Worm (Caenorhabditis elegans) whole organism, L4 larva: Measurements from ENCODE around the gene C16A11.10.
A peak's percentile ranks its signal among the peaks of the same experiment; 100 is the strongest.

Experiments used
- D1046.2 ChIP-seq: fragments of 200-800 bp; sonication (Bioruptor generic); IDR thresholded peaks from 2 replicates; pipeline ENCODE4 v1.3.6; 2022; ENCODE audit warnings: missing genetic modification characterization, missing compliant biosample characterization
- F26F4.8 ChIP-seq: fragments of 200-800 bp; sonication (Bioruptor generic); conservative IDR thresholded peaks from 2 replicates; pipeline ENCODE4 v1.3.6; 2022; ENCODE audit warnings: missing genetic modification characterization, missing compliant biosample characterization
- F49E8.2 ChIP-seq: sonication (generic microtip); optimal IDR thresholded peaks from 2 replicates; lab custom pipeline; 2016; ENCODE audit warnings: missing compliant biosample characterization, mild to moderate bottlenecking, missing genetic modification characterization, borderline replicate concordance
- Y48G9A.11 ChIP-seq: fragments of 200-800 bp; sonication (Bioruptor generic); IDR thresholded peaks from 2 replicates; pipeline ENCODE4 v1.3.6; 2022; ENCODE audit warnings: missing genetic modification reagents, missing genetic modification characterization, missing compliant biosample characterization
- ZK337.2 ChIP-seq: fragments of 200-800 bp; sonication (Bioruptor generic); IDR thresholded peaks from 2 replicates; pipeline ENCODE4 v1.3.6; 2022; ENCODE audit warnings: missing genetic modification reagents, missing genetic modification characterization, missing compliant biosample characterization
- aha-1 ChIP-seq: fragments of 150-350 bp; peaks from one replicate; lab custom pipeline; 2014; ENCODE audit warnings: missing biosample characterization, missing genetic modification characterization
- arid-1 ChIP-seq: fragments of 200-800 bp; sonication (Bioruptor generic); conservative IDR thresholded peaks from 2 replicates; pipeline ENCODE4 v1.3.6; 2022; ENCODE audit warnings: missing genetic modification reagents, missing genetic modification characterization, missing compliant biosample characterization
- ceh-28 ChIP-seq: fragments of 150-350 bp; optimal IDR thresholded peaks from 2 replicates; lab custom pipeline; 2014; ENCODE audit warnings: missing biosample characterization, missing genetic modification reagents, missing genetic modification characterization
- ceh-82 ChIP-seq: sonication (generic microtip); optimal IDR thresholded peaks from 2 replicates; lab custom pipeline; 2017; ENCODE audit warnings: missing biosample characterization, missing genetic modification characterization
- dmd-8 ChIP-seq: fragments of 200-800 bp; sonication (Bioruptor generic); IDR thresholded peaks from 2 replicates; pipeline ENCODE4 v1.3.6; 2022; ENCODE audit warnings: missing genetic modification characterization, missing compliant biosample characterization
- egl-43 ChIP-seq: fragments of 200-800 bp; sonication (Bioruptor generic); IDR thresholded peaks from 2 replicates; pipeline ENCODE4 v1.3.6; 2022; ENCODE audit warnings: missing genetic modification reagents, missing genetic modification characterization, missing compliant biosample characterization
- hlh-30 ChIP-seq: sonication (generic microtip); optimal IDR thresholded peaks from 2 replicates; lab custom pipeline; 2017; ENCODE audit warnings: antibody characterized with exemption, mild to moderate bottlenecking, missing genetic modification characterization, missing compliant biosample characterization; ENCODE audit not compliant: insufficient read depth
- lin-1 ChIP-seq: fragments of 200-800 bp; sonication (Bioruptor generic); IDR thresholded peaks from 2 replicates; pipeline ENCODE4 v1.3.6; 2022; ENCODE audit warnings: missing genetic modification reagents, missing genetic modification characterization, missing compliant biosample characterization
- lin-29 ChIP-seq: fragments of 200-800 bp; sonication (Bioruptor generic); IDR thresholded peaks from 2 replicates; pipeline ENCODE4 v1.3.6; 2022; ENCODE audit warnings: missing genetic modification reagents, missing genetic modification characterization, missing compliant biosample characterization
- lin-38 ChIP-seq: fragments of 200-800 bp; sonication (Bioruptor generic); IDR thresholded peaks from 2 replicates; pipeline ENCODE4 v1.3.6; 2022; ENCODE audit warnings: missing genetic modification reagents, missing genetic modification characterization, missing compliant biosample characterization
- lin-39 ChIP-seq: fragments of 150-350 bp; optimal IDR thresholded peaks from 2 replicates; lab custom pipeline; 2014; ENCODE audit warnings: missing biosample characterization, missing genetic modification reagents, missing genetic modification characterization
- mxl-2 ChIP-seq: fragments of 200-800 bp; sonication (Bioruptor generic); conservative IDR thresholded peaks from 2 replicates; pipeline ENCODE4 v1.3.6; 2022; ENCODE audit warnings: missing genetic modification reagents, missing genetic modification characterization, missing compliant biosample characterization
- nhr-111 ChIP-seq: fragments of 200-800 bp; sonication (Bioruptor generic); optimal IDR thresholded peaks from 2 replicates; lab custom pipeline; 2018; ENCODE audit warnings: mild to moderate bottlenecking, missing genetic modification characterization, missing compliant biosample characterization
- nhr-237 ChIP-seq: sonication (generic microtip); optimal IDR thresholded peaks from 2 replicates; lab custom pipeline; 2017; ENCODE audit warnings: missing biosample characterization, missing genetic modification characterization
- nhr-76 ChIP-seq: fragments of 150-350 bp; optimal IDR thresholded peaks from 2 replicates; lab custom pipeline; 2014; ENCODE audit warnings: missing biosample characterization, missing genetic modification characterization
- pha-4 ChIP-seq, 2 experiments: fragments of 150-350 bp in 1 of 2; fragments of 200-800 bp in 1 of 2; sonication (Bioruptor generic) in 1 of 2; IDR thresholded peaks in 1 of 2; optimal IDR thresholded peaks in 1 of 2; 2 replicates each; pipeline versions ENCODE4 v1.3.6 to Lab custom; 2014 to 2022; ENCODE audit warnings: missing genetic modification characterization in 2 of 2, missing genetic modification reagents in 2 of 2, missing biosample characterization in 1 of 2, missing compliant biosample characterization in 1 of 2
- php-3 ChIP-seq: fragments of 200-800 bp; sonication (Bioruptor generic); IDR thresholded peaks from 2 replicates; pipeline ENCODE4 v1.3.6; 2022; ENCODE audit warnings: missing genetic modification reagents, missing genetic modification characterization, missing compliant biosample characterization
- saeg-2 ChIP-seq: fragments of 200-800 bp; sonication (Bioruptor generic); IDR thresholded peaks from 2 replicates; pipeline ENCODE4 v1.3.6; 2022; ENCODE audit warnings: missing genetic modification reagents, missing genetic modification characterization, missing compliant biosample characterization
- set-16 ChIP-seq: fragments of 200-800 bp; sonication (Bioruptor generic); IDR thresholded peaks from 2 replicates; pipeline ENCODE4 v1.3.6; 2022; ENCODE audit warnings: missing genetic modification reagents, missing genetic modification characterization, missing compliant biosample characterization
- snpc-1.2 ChIP-seq: fragments of 200-800 bp; sonication (Bioruptor generic); IDR thresholded peaks from 2 replicates; pipeline ENCODE4 v1.3.6; 2022; ENCODE audit warnings: missing genetic modification reagents, missing genetic modification characterization, missing compliant biosample characterization
- unc-62 ChIP-seq, 3 experiments: fragments of 150-350 bp in 1 of 3; sonication (generic microtip); optimal IDR thresholded peaks in 2 of 3; peaks in 1 of 3; 1 replicate in 1 of 3; 2 replicates in 2 of 3; lab custom pipeline; 2014 to 2017; ENCODE audit warnings: missing biosample characterization in 3 of 3, missing genetic modification characterization in 3 of 3, missing genetic modification reagents in 3 of 3, missing genotype in 1 of 3
- zip-11 ChIP-seq: fragments of 200-800 bp; sonication (Bioruptor generic); IDR thresholded peaks from 2 replicates; pipeline ENCODE4 v1.3.6; 2022; ENCODE audit warnings: missing genetic modification characterization, missing compliant biosample characterization
- zip-2 ChIP-seq: fragments of 150-350 bp; optimal IDR thresholded peaks from 2 replicates; lab custom pipeline; 2014; ENCODE audit warnings: missing biosample characterization, missing genetic modification characterization
- ztf-7 ChIP-seq: fragments of 150-350 bp; optimal IDR thresholded peaks from 2 replicates; lab custom pipeline; 2014; ENCODE audit warnings: missing biosample characterization, missing genetic modification characterization

Gene C16A11.10

ce11 chrII:4222469-4222868 is 8.7 kb upstream of the C16A11.10 start:
- TF ChIP-seq F49E8.2 (tag; lab: Kevin White, UChicago): peak; percentile 59
- no peak for TF ChIP-seq zip-11

- TF ChIP-seq lin-39 (tag; lab: Kevin White, UChicago) (no peak), ceh-82 (tag; lab: Kevin White, UChicago) (no peak), nhr-76 (tag; lab: Kevin White, UChicago) (no peak), aha-1 (tag; lab: Kevin White, UChicago) (peak; percentile 77), hlh-30 (tag; lab: Kevin White, UChicago) (no peak), mxl-2 (GFP tag; lab: Robert Waterston, UW) (no peak), unc-62 (GFP tag; optimal IDR thresholded peaks at IDR 0.05 in 1 of 2; lab: Kevin White, UChicago) (peak in 1 of 2 experiments; percentile 92), unc-62 (tag; optimal IDR thresholded peaks at IDR 0.05; lab: Kevin White, UChicago) (no peak)
Measured at ce11 chrII:4222983-4223382, 8.2 kb upstream of the C16A11.10 start, which contains the start of gene C16A11.5. C16A11.5 (plus strand) TSS chrII:4223305.

- TF ChIP-seq lin-38 (GFP tag; lab: Robert Waterston, UW): peak; percentile 28
- no peak for TF ChIP-seq nhr-237 (tag; lab: Kevin White, UChicago)
Measured at ce11 chrII:4226598-4227096, 4.5 kb upstream of the C16A11.10 start, which contains the start of gene C16A11.4. C16A11.4 (plus strand) TSS chrII:4227046.

DNA sequence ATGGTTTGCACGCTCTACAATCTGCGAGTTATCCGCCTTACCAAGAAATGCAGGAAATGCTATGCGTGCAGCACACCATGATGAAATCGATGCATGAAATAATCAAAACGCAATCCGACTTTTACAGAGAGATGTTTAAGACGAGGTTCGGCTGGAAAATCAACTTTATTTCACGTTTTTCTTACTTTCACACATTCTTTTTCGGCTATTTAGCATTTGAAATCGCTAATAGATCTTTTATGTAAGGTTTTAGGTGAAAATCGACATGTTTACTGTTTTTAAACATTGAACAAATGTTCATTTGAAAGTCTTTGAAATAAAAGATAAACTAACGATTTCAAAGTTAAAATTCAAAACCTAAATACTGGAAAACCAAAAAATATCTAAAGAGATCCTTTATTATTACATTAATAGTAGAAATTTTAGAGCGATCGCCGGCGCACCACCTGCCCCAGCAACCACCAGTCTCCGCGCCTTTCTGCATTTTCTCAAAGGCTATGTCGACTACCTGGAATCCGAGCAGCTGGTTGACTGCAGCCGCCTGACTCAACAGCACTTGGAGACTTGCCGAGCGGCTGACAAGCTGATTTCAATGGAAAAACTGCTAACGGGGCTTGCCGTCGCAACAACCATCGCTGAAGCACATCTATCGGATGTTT is 2.9 kb upstream of the C16A11.10 start:
- peak; percentile 36; the same call in 1 of the 2 replicates for TF ChIP-seq php-3 (GFP tag; lab: Robert Waterston, UW)
- peak; percentile 29; the same call in 1 of the 2 replicates for TF ChIP-seq Y48G9A.11 (GFP tag; lab: Robert Waterston, UW)
- peak; percentile 67 for TF ChIP-seq set-16
- no peak for TF ChIP-seq ceh-28 (tag; lab: Kevin White, UChicago)
- peak; percentile 20 for TF ChIP-seq F49E8.2 (tag; lab: Kevin White, UChicago)
- TF ChIP-seq dmd-8 (GFP tag; lab: Robert Waterston, UW): 0 out of 2 replicates have a peak, but pooled peaks have one; percentile 28
- peak; percentile 53; the same call in 1 of the 2 replicates for TF ChIP-seq snpc-1.2 (GFP tag; lab: Robert Waterston, UW)
- TF ChIP-seq unc-62 (GFP tag; optimal IDR thresholded peaks at IDR 0.05 in 1 of 2; lab: Kevin White, UChicago): peak in 1 of 2 experiments; percentile 89
- TF ChIP-seq unc-62 (tag; optimal IDR thresholded peaks at IDR 0.05; lab: Kevin White, UChicago): no peak
- no peak for TF ChIP-seq lin-29 (GFP tag; lab: Robert Waterston, UW)
- TF ChIP-seq D1046.2 (GFP tag; lab: Robert Waterston, UW): peak; percentile 7; the same call in 1 of the 2 replicates
- no peak for TF ChIP-seq zip-2
- 0 out of 2 replicates have a peak, but pooled peaks have one; percentile 21 for TF ChIP-seq lin-1 (GFP tag; lab: Robert Waterston, UW)
- peak; percentile 53 for TF ChIP-seq pha-4 (GFP tag; IDR thresholded peaks at IDR 0.05; lab: Robert Waterston, UW)
- no peak for TF ChIP-seq pha-4 (tag; optimal IDR thresholded peaks at IDR 0.05; lab: Kevin White, UChicago)
- no peak for TF ChIP-seq ZK337.2
- TF ChIP-seq ztf-7 (tag; lab: Kevin White, UChicago): no peak
- TF ChIP-seq saeg-2 (GFP tag; lab: Robert Waterston, UW): 0 out of 2 replicates have a peak, but pooled peaks have one; percentile 29
- TF ChIP-seq zip-11: no peak
- TF ChIP-seq nhr-111 (GFP tag; lab: Kevin White, UChicago): peak; percentile 33
- peak; percentile 63 for TF ChIP-seq arid-1
- peak; percentile 59 for TF ChIP-seq lin-38 (GFP tag; lab: Robert Waterston, UW)
- peak; percentile 66; the same call in 1 of the 2 replicates for TF ChIP-seq F26F4.8 (GFP tag; lab: Robert Waterston, UW)
- TF ChIP-seq aha-1 (tag; lab: Kevin White, UChicago): peak; percentile 71
- TF ChIP-seq egl-43 (GFP tag; lab: Robert Waterston, UW): peak; percentile 81
